Fruit fly (Drosophila melanogaster): ENCODE data around the gene CG7568.

The CG7568 gene

DNA sequence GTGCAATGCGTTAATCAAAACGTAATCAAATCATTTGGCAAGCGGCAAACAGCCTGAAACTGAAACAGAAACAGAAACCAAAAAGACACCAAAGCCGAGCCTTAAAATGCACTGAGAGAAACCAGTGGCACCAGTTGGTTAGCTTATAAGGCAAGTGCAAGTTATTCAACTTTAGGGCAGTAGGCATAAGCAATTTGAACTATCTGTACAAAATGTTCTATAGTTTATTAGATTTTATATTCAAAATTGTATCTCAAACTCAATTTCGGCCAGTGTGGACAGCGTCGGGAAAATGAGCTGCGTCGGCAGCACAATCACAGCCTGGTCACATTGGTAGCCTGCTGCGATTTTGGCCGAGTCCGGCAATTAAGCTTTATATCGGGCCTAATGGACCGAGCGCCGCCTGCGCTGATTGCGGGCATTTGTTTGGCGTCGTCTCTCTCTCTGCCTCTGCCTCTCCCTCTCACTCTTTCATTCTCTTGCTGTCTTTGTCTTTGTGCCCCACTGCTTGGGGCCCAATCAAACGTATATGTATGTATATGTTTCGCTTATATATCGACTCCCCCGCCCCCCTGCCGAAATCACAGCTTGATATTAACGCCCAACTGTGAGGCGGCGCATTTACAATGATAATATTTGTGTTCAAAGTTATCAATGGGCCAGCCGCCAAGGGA lies 33.5 kb downstream of the CG7568 start:
- TF ChIP-seq h (GFP tag; optimal IDR thresholded peaks at IDR 0.05) (peak; percentile 89), CG9705 (GFP tag; optimal IDR thresholded peaks at IDR 0.05) (peak; percentile 62), jim (GFP tag; optimal IDR thresholded peaks at IDR 0.05) (no peak), dsf (GFP tag; optimal IDR thresholded peaks at IDR 0.05; ENCODE audit: borderline replicate concordance) (no peak), Dif (GFP tag; optimal IDR thresholded peaks at IDR 0.05; ENCODE audit: partially characterized antibody) (no peak), Rel (GFP tag; optimal IDR thresholded peaks at IDR 0.05) (no peak), Rel (tag; optimal IDR thresholded peaks at IDR 0.05) (peak; percentile 24), OdsH (GFP tag; optimal IDR thresholded peaks at IDR 0.05) (peak; percentile 71), Abd-B (GFP tag; optimal IDR thresholded peaks at IDR 0.05) (no peak), psq (GFP tag; optimal IDR thresholded peaks at IDR 0.05) (peak; percentile 71), sage (GFP tag; optimal IDR thresholded peaks at IDR 0.05) (peak; percentile 62), dl (GFP tag; optimal IDR thresholded peaks at IDR 0.05; ENCODE audit: insufficient read depth in 1 of 2, partially characterized antibody in 2 of 2) (no peak), foxo (GFP tag; optimal IDR thresholded peaks at IDR 0.05) (peak in 1 of 2 experiments; percentile 90), Hr83 (GFP tag; optimal IDR thresholded peaks at IDR 0.05; ENCODE audit: poor library complexity, severe bottlenecking) (no peak), Hr78 (GFP tag; optimal IDR thresholded peaks at IDR 0.05) (no peak), sv (GFP tag; optimal IDR thresholded peaks at IDR 0.05) (peak; percentile 38), tai (GFP tag; optimal IDR thresholded peaks at IDR 0.05) (peak; percentile 42), pan (optimal IDR thresholded peaks at IDR 0.05) (no peak), Hnf4 (GFP tag; optimal IDR thresholded peaks at IDR 0.05) (peak; percentile 79), br (GFP tag; optimal IDR thresholded peaks at IDR 0.05) (peak; percentile 86), Mio (GFP tag; optimal IDR thresholded peaks at IDR 0.05) (no peak), Sp1 (GFP tag; optimal IDR thresholded peaks at IDR 0.05) (peak; percentile 76), dmrt93B (GFP tag; optimal IDR thresholded peaks at IDR 0.05) (peak; percentile 72), rgr (GFP tag; optimal IDR thresholded peaks at IDR 0.05) (peak; percentile 81), HLH106 (tag; optimal IDR thresholded peaks at IDR 0.05) (peak; percentile 88), Jra (GFP tag; optimal IDR thresholded peaks at IDR 0.05) (peak; percentile 68), fru (GFP tag; optimal IDR thresholded peaks at IDR 0.05) (peak; percentile 79), GATAd (GFP tag; optimal IDR thresholded peaks at IDR 0.05) (no peak), Dfd (GFP tag; optimal IDR thresholded peaks at IDR 0.05) (no peak), CrebA (GFP tag; optimal IDR thresholded peaks at IDR 0.05; ENCODE audit: borderline replicate concordance) (peak; percentile 8), woc (GFP tag; optimal IDR thresholded peaks at IDR 0.05) (peak; percentile 64), Vsx2 (GFP tag; optimal IDR thresholded peaks at IDR 0.05; ENCODE audit: partially characterized antibody) (no peak), usp (GFP tag; optimal IDR thresholded peaks at IDR 0.05) (no peak), lola (GFP tag; optimal IDR thresholded peaks at IDR 0.05) (no peak), ey (GFP tag; optimal IDR thresholded peaks at IDR 0.05) (peak; percentile 77), Myc (optimal IDR thresholded peaks at IDR 0.05) (no peak), brk (GFP tag; optimal IDR thresholded peaks at IDR 0.05) (peak; percentile 24), N (GFP tag; optimal IDR thresholded peaks at IDR 0.05) (no peak), CG32264 (GFP tag; optimal IDR thresholded peaks at IDR 0.05) (peak; percentile 69)

DNA sequence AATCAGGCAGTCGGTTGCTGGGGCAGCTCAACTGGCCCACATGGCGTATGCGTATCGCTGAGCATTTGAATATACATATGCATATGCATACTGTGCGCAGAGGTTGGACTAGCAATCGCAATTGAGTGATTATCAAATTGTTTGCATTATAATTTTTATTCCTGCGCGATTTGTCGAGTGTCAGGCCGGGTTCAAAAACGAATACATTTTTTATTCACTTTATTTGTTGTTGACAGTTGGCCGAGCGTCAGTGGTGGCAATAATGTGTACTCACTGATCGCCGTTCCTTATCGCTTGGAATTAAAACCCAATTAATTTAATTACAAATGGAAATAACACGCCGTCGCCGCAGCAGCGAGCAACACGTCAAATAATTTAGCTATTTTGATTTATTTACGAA lies 34.9 kb downstream of the CG7568 start:
- TF ChIP-seq ey (GFP tag; optimal IDR thresholded peaks at IDR 0.05), result no peak
- TF ChIP-seq Rel (GFP tag; optimal IDR thresholded peaks at IDR 0.05), result no peak
- TF ChIP-seq Rel (tag; optimal IDR thresholded peaks at IDR 0.05), result peak; percentile 23
- TF ChIP-seq Sp1 (GFP tag; optimal IDR thresholded peaks at IDR 0.05), result no peak

DNA sequence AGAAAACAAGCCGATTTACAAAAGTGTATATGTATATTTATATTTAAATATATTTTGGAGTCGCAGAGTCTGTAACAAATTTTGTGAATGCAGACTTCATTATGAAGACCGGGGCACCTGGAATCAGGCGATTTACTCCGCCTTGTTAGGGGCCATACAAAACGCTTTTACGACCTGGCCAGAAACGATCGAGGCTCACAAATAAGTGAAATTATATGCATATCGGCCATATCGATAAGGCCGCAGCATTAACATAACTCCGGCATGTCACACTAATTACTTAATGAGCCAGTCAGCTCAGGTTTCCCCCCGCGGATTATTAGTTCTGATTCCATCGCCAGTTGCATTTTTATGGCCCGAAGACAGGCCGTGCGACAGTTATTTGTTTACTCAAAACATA lies 38.1 kb downstream of the CG7568 start:
- TF ChIP-seq Dif (GFP tag; optimal IDR thresholded peaks at IDR 0.05; ENCODE audit: partially characterized antibody) (no peak), OdsH (GFP tag; optimal IDR thresholded peaks at IDR 0.05) (no peak), usp (GFP tag; optimal IDR thresholded peaks at IDR 0.05) (no peak), foxo (GFP tag; optimal IDR thresholded peaks at IDR 0.05) (no peak)

Measured in whole organism, wandering third instar larva.